Fruit fly (Drosophila melanogaster) whole organism, embryonic: ENCODE data around the gene CG31068.

Experiments
- Atf6 ChIP-seq: fragments of 200-800 bp; sonication (Bioruptor generic); IDR thresholded peaks from 2 replicates; pipeline ENCODE4 v1.3.6; 2022; ENCODE audit warnings: missing biosample characterization, missing genetic modification characterization
- CG10267 ChIP-seq: fragments of 200-800 bp; sonication (Bioruptor generic); optimal IDR thresholded peaks from 2 replicates; lab custom pipeline; 2018; ENCODE audit warnings: missing biosample characterization, mild to moderate bottlenecking, missing genetic modification characterization, moderate library complexity
- CG1233 ChIP-seq: fragments of 200-800 bp; sonication (Bioruptor generic); optimal IDR thresholded peaks from 4 replicates; lab custom pipeline; 2018; ENCODE audit warnings: missing biosample characterization, mild to moderate bottlenecking, missing genetic modification characterization
- CG12769 ChIP-seq: fragments of 200-800 bp; sonication (Bioruptor generic); optimal IDR thresholded peaks from 2 replicates; lab custom pipeline; 2019; ENCODE audit warnings: missing biosample characterization, mild to moderate bottlenecking, missing genetic modification characterization, moderate library complexity
- CG12942 ChIP-seq: fragments of 200-800 bp; sonication (Bioruptor generic); optimal IDR thresholded peaks from 3 replicates; lab custom pipeline; 2016; ENCODE audit warnings: missing biosample characterization, missing genetic modification characterization
- CG14860 ChIP-seq: fragments of 200-800 bp; sonication (Bioruptor generic); IDR thresholded peaks from 3 replicates; pipeline ENCODE4 v1.3.6; 2022; ENCODE audit warnings: missing biosample characterization, missing genetic modification characterization; ENCODE audit not compliant: partially characterized antibody
- CG15011 ChIP-seq: fragments of 200-800 bp; sonication (Bioruptor generic); optimal IDR thresholded peaks from 3 replicates; lab custom pipeline; 2018; ENCODE audit warnings: missing biosample characterization, mild to moderate bottlenecking, missing genetic modification characterization
- CG17385 ChIP-seq: fragments of 200-800 bp; sonication (Bioruptor generic); optimal IDR thresholded peaks from 3 replicates; lab custom pipeline; 2018; ENCODE audit warnings: missing biosample characterization, mild to moderate bottlenecking, missing genetic modification characterization
- CG4360 ChIP-seq: fragments of 200-800 bp; sonication (Bioruptor generic); IDR thresholded peaks from 2 replicates; pipeline ENCODE4 v1.3.6; 2022; ENCODE audit warnings: missing biosample characterization, missing genetic modification characterization
- CG7839 ChIP-seq: fragments of 200-800 bp; sonication (Bioruptor generic); optimal IDR thresholded peaks from 3 replicates; lab custom pipeline; 2018; ENCODE audit warnings: missing biosample characterization, mild to moderate bottlenecking, missing genetic modification characterization, moderate library complexity
- CG8765 ChIP-seq: fragments of 200-800 bp; sonication (Bioruptor generic); IDR thresholded peaks from 2 replicates; pipeline ENCODE4 v1.3.6; 2022; ENCODE audit warnings: missing biosample characterization, missing genetic modification characterization
- CG9817 ChIP-seq: fragments of 200-800 bp; sonication (Bioruptor generic); optimal IDR thresholded peaks from 2 replicates; lab custom pipeline; 2018; ENCODE audit warnings: missing biosample characterization, mild to moderate bottlenecking, missing genetic modification characterization, moderate library complexity
- CoRest ChIP-seq: fragments of 200-800 bp; sonication (Bioruptor generic); optimal IDR thresholded peaks from 3 replicates; lab custom pipeline; 2018; ENCODE audit warnings: missing biosample characterization, mild to moderate bottlenecking, missing genetic modification characterization, moderate library complexity
- Deaf1 ChIP-seq: fragments of 200-800 bp; optimal IDR thresholded peaks from 3 replicates; lab custom pipeline; 2019; ENCODE audit warnings: missing biosample characterization, mild to moderate bottlenecking, missing genetic modification characterization, moderate library complexity
- Dp ChIP-seq: fragments of 200-800 bp; sonication (Bioruptor generic); optimal IDR thresholded peaks from 2 replicates; lab custom pipeline; 2018; ENCODE audit warnings: missing biosample characterization, mild to moderate bottlenecking, missing genetic modification characterization, moderate library complexity
- E2f2 ChIP-seq: fragments of 200-800 bp; sonication (Bioruptor generic); IDR thresholded peaks from 2 replicates; pipeline ENCODE4 v1.3.6; 2022; ENCODE audit warnings: missing biosample characterization, missing genetic modification characterization
- Hr39 ChIP-seq: fragments of >200 bp; optimal IDR thresholded peaks from 2 replicates; lab custom pipeline; 2017
- Hr78 ChIP-seq, 2 experiments: fragments of 200-800 bp in 1 of 2; fragments of >200 bp in 1 of 2; sonication (Bioruptor generic) in 1 of 2; optimal IDR thresholded peaks; 2 replicates each; lab custom pipeline; 2017 to 2019; ENCODE audit warnings: missing biosample characterization in 2 of 2, missing genetic modification characterization in 2 of 2, mild to moderate bottlenecking in 1 of 2, moderate library complexity in 1 of 2
- MBD-R2 ChIP-seq: fragments of 200-800 bp; sonication (Bioruptor generic); IDR thresholded peaks from 2 replicates; pipeline ENCODE4 v1.3.6; 2022; ENCODE audit warnings: missing biosample characterization, missing genetic modification characterization
- Med ChIP-seq: fragments of 200-800 bp; sonication (Bioruptor generic); peaks from one replicate; lab custom pipeline; 2016; ENCODE audit warnings: missing biosample characterization, missing genetic modification characterization, mild to moderate bottlenecking, inconsistent platforms, moderate library complexity
- Pdp1 ChIP-seq, 2 experiments: fragments of 200-800 bp; sonication (Bioruptor generic); optimal IDR thresholded peaks; 3 replicates each; lab custom pipeline; 2016; ENCODE audit warnings: missing biosample characterization in 2 of 2, missing genetic modification characterization in 2 of 2, mild to moderate bottlenecking in 1 of 2, moderate library complexity in 1 of 2
- TFAM ChIP-seq: fragments of 200-800 bp; sonication (Bioruptor generic); optimal IDR thresholded peaks from 2 replicates; lab custom pipeline; 2017; ENCODE audit warnings: missing biosample characterization, missing genetic modification characterization, inconsistent platforms
- ab ChIP-seq: fragments of 200-800 bp; sonication (Bioruptor generic); optimal IDR thresholded peaks from 2 replicates; lab custom pipeline; 2016; ENCODE audit warnings: missing biosample characterization, missing genetic modification characterization
- amos ChIP-seq: fragments of 200-800 bp; sonication (Bioruptor generic); IDR thresholded peaks from 2 replicates; pipeline ENCODE4 v1.3.6; 2022; ENCODE audit warnings: missing biosample characterization, missing genetic modification characterization; ENCODE audit not compliant: partially characterized antibody
- aop ChIP-seq: fragments of 200-800 bp; sonication (Bioruptor generic); IDR thresholded peaks from 2 replicates; pipeline ENCODE4 v1.3.6; 2022; ENCODE audit warnings: missing biosample characterization, missing genetic modification characterization
- cg ChIP-seq: fragments of 200-800 bp; sonication (Bioruptor generic); optimal IDR thresholded peaks from 3 replicates; lab custom pipeline; 2019; ENCODE audit warnings: missing biosample characterization, mild to moderate bottlenecking, missing genetic modification characterization, moderate library complexity
- chinmo ChIP-seq: fragments of 200-800 bp; sonication (Bioruptor generic); IDR thresholded peaks from 4 replicates; pipeline ENCODE4 v1.3.6; 2022; ENCODE audit warnings: missing biosample characterization, missing genetic modification characterization; ENCODE audit not compliant: partially characterized antibody
- crol ChIP-seq: fragments of 200-800 bp; sonication (Bioruptor generic); IDR thresholded peaks from 2 replicates; pipeline ENCODE4 v1.3.6; 2022; ENCODE audit warnings: missing biosample characterization, missing genetic modification characterization
- dmrt99B ChIP-seq: fragments of 200-800 bp; sonication (Bioruptor generic); optimal IDR thresholded peaks from 2 replicates; lab custom pipeline; 2018; ENCODE audit warnings: missing biosample characterization, mild to moderate bottlenecking, missing genetic modification characterization, moderate library complexity
- ftz-f1 ChIP-seq: fragments of 200-800 bp; sonication (Bioruptor generic); optimal IDR thresholded peaks from 2 replicates; lab custom pipeline; 2016; ENCODE audit warnings: missing biosample characterization, missing genetic modification characterization
- gce ChIP-seq: fragments of 200-800 bp; sonication (Bioruptor generic); IDR thresholded peaks from 3 replicates; pipeline ENCODE4 v1.3.6; 2022; ENCODE audit warnings: missing biosample characterization, missing genetic modification characterization
- gcm ChIP-seq: fragments of 200-800 bp; sonication (Bioruptor generic); optimal IDR thresholded peaks from 2 replicates; lab custom pipeline; 2019; ENCODE audit warnings: missing biosample characterization, mild to moderate bottlenecking, missing genetic modification characterization, moderate library complexity
- gfzf ChIP-seq: fragments of 200-800 bp; sonication (Bioruptor generic); optimal IDR thresholded peaks from 2 replicates; lab custom pipeline; 2016; ENCODE audit warnings: missing biosample characterization, mild to moderate bottlenecking, missing genetic modification characterization, moderate library complexity
- kay ChIP-seq: fragments of 200-800 bp; sonication (Bioruptor generic); optimal IDR thresholded peaks from 2 replicates; lab custom pipeline; 2016; ENCODE audit warnings: missing biosample characterization, missing genetic modification characterization
- nom ChIP-seq: fragments of 200-800 bp; sonication (Bioruptor generic); optimal IDR thresholded peaks from 2 replicates; lab custom pipeline; 2017; ENCODE audit warnings: missing biosample characterization, missing genetic modification characterization, mild to moderate bottlenecking, moderate library complexity, missing genetic modification reagents
- pho ChIP-seq: fragments of 200-800 bp; sonication (Bioruptor generic); optimal IDR thresholded peaks from 2 replicates; lab custom pipeline; 2016; ENCODE audit warnings: missing biosample characterization, missing genetic modification characterization
- psq ChIP-seq: fragments of 200-800 bp; sonication (Bioruptor generic); optimal IDR thresholded peaks from 2 replicates; lab custom pipeline; 2017; ENCODE audit warnings: missing biosample characterization, missing genetic modification characterization
- sc ChIP-seq, 3 experiments: fragments of >200 bp in 2 of 3; fragments of 200-800 bp in 1 of 3; sonication (Bioruptor generic) in 1 of 3; optimal IDR thresholded peaks; 2 replicates in 2 of 3; 3 replicates in 1 of 3; lab custom pipeline; 2017; ENCODE audit warnings: mild to moderate bottlenecking in 1 of 3, missing biosample characterization in 1 of 3, missing genetic modification characterization in 1 of 3, missing genetic modification reagents in 1 of 3
- so ChIP-seq: fragments of 200-800 bp; sonication (Bioruptor generic); IDR thresholded peaks from 3 replicates; pipeline ENCODE4 v1.3.6; 2022; ENCODE audit warnings: missing biosample characterization, missing genetic modification characterization
- ssp ChIP-seq: fragments of 200-800 bp; sonication (Bioruptor generic); IDR thresholded peaks from 2 replicates; pipeline ENCODE4 v1.3.6; 2022; ENCODE audit warnings: missing biosample characterization, missing genetic modification characterization
- sug ChIP-seq: fragments of 200-800 bp; optimal IDR thresholded peaks from 2 replicates; lab custom pipeline; 2019; ENCODE audit warnings: missing biosample characterization, mild to moderate bottlenecking, missing genetic modification characterization, moderate library complexity
- toy ChIP-seq: fragments of 200-800 bp; sonication (Bioruptor generic); IDR thresholded peaks from 2 replicates; pipeline ENCODE4 v1.3.6; 2022; ENCODE audit warnings: missing biosample characterization, missing genetic modification characterization
- usp ChIP-seq: fragments of >200 bp; optimal IDR thresholded peaks from 2 replicates; lab custom pipeline; 2017; ENCODE audit warnings: missing biosample characterization, missing genetic modification characterization

Gene CG31068

dm6 chr3R:27263434-27264215 is 30.1 kb downstream of the CG31068 start, which contains the start of gene woc (continued):
- no peak for TF ChIP-seq gce (GFP tag; lab: Robert Waterston, UW)
- TF ChIP-seq, all 482 proteins: peak for 244

dm6 chr3R:27265330-27265729 is 31.8 kb downstream of the CG31068 start, which contains the start of the genes CG14262 and CG14260:
Gene CG14262 (minus strand): TSS chr3R:27265430.
Gene CG14260 (plus strand): TSS chr3R:27265457.
- no peak for TF ChIP-seq toy
- no peak for TF ChIP-seq CG12942 (GFP tag; lab: Kevin White, UChicago)
- TF ChIP-seq CG8765 (GFP tag; lab: Robert Waterston, UW), result no peak
- TF ChIP-seq sc (optimal IDR thresholded peaks at IDR 0.05; lab: Kevin White, UChicago), result no peak
- no peak for TF ChIP-seq sc (GFP tag; optimal IDR thresholded peaks at IDR 0.05; lab: Kevin White, UChicago)
- TF ChIP-seq ftz-f1 (GFP tag; lab: Kevin White, UChicago), result no peak
- TF ChIP-seq, all 482 proteins: peak for 0

- TF ChIP-seq so (GFP tag; lab: Robert Waterston, UW), result no peak
- TF ChIP-seq chinmo (GFP tag; lab: Robert Waterston, UW), result 0 out of 4 replicates have a peak, but pooled peaks have one; percentile 29
- TF ChIP-seq E2f2, result no peak
- no peak for TF ChIP-seq amos
- TF ChIP-seq Med, result peak; percentile 31
- no peak for TF ChIP-seq ssp
- peak; percentile 65 for TF ChIP-seq CG4360 (GFP tag; lab: Robert Waterston, UW)
- peak; percentile 80 for TF ChIP-seq cg (GFP tag; lab: Kevin White, UChicago)
- peak; percentile 25 for TF ChIP-seq CG17385 (GFP tag; lab: Kevin White, UChicago)
- no peak for TF ChIP-seq CoRest (tag; lab: Kevin White, UChicago)
- TF ChIP-seq MBD-R2 (GFP tag; lab: Robert Waterston, UW), result peak; percentile 5; the same call in 1 of the 2 replicates
- TF ChIP-seq TFAM (GFP tag; lab: Kevin White, UChicago), result no peak
- peak in 1 of 2 experiments; percentile 68 for TF ChIP-seq Pdp1 (GFP tag; optimal IDR thresholded peaks at IDR 0.05; lab: Kevin White, UChicago)
- no peak for TF ChIP-seq pho
- peak; percentile 17 for TF ChIP-seq sug (tag; lab: Kevin White, UChicago)
- no peak for TF ChIP-seq Atf6
- TF ChIP-seq Deaf1 (tag; lab: Kevin White, UChicago), result peak; percentile 62
- TF ChIP-seq CG1233, result no peak
- no peak for TF ChIP-seq psq
- no peak for TF ChIP-seq ab (GFP tag; lab: Kevin White, UChicago)
- peak; percentile 56 for TF ChIP-seq crol (GFP tag; lab: Robert Waterston, UW)
- no peak for TF ChIP-seq CG14860
- peak; percentile 50 for TF ChIP-seq nom (GFP tag; lab: Kevin White, UChicago)
- no peak for TF ChIP-seq usp (GFP tag; lab: Kevin White, UChicago)
- peak; percentile 15 for TF ChIP-seq CG12769 (tag; lab: Kevin White, UChicago)
- peak; percentile 18 for TF ChIP-seq gcm (GFP tag; lab: Kevin White, UChicago)
Measured at dm6 chr3R:27270379-27271266, 37.1 kb downstream of the CG31068 start.

DNA sequence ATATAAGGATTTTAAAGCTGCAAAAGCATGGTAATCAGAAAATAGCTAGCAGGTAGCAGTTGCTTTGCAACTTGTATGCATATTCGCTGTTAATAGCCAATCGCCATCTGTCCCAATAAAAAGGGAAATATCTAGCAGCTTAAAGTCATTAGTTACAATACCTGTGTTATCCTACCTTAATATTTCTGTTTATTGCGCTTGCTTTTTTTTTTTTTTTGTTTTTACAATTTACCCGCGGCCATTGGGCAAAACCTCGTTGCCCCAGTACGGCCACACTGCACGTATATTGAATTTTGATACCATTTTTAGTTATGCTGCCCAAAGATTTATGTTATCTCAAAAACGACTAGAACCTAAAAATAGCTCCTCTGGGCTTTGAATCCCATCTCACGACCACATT is 38.7 kb downstream of the CG31068 start:
- TF ChIP-seq CG7839 (tag; lab: Kevin White, UChicago), result no peak
- no peak for TF ChIP-seq CG15011 (GFP tag; lab: Kevin White, UChicago)
- peak; percentile 20 for TF ChIP-seq Dp (GFP tag; lab: Kevin White, UChicago)
- TF ChIP-seq CG9817 (tag; lab: Kevin White, UChicago), result no peak
- no peak for TF ChIP-seq dmrt99B (tag; lab: Kevin White, UChicago)
- no peak for TF ChIP-seq CG10267 (tag; lab: Kevin White, UChicago)
- no peak for TF ChIP-seq aop
- no peak for TF ChIP-seq gcm (GFP tag; lab: Kevin White, UChicago)
- TF ChIP-seq kay (GFP tag; lab: Kevin White, UChicago), result no peak
- TF ChIP-seq Hr39 (lab: Kevin White, UChicago), result no peak
- no peak for TF ChIP-seq Hr78 (GFP tag; optimal IDR thresholded peaks at IDR 0.05; lab: Kevin White, UChicago)
- TF ChIP-seq gfzf (GFP tag; lab: Kevin White, UChicago), result peak; percentile 78
